Fruit fly (Drosophila melanogaster): ENCODE data around the gene Paf-AHalpha.

DNA sequence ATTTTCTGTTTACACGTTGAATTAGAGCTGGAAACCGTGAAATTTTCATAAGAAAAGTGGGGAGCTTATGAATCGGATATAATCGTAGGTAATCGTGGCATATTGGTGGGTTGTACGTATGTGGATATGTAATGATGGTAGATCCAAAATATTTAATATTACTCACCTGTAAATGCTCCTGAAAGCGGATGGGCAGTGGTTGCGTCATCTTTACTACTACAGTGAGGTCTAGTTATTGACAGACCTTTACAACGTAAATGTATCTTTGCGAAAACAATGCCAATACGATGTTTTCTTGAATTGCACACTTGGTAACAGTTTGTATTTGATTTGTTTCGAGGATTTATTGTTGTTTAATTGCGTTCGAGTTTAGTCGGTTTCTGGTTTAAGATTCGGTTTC is 48.6 kb upstream of the Paf-AHalpha start:
- TF ChIP-seq OdsH (GFP tag; optimal IDR thresholded peaks at IDR 0.05) (no peak), CG34406 (GFP tag; optimal IDR thresholded peaks at IDR 0.05) (no peak), CG3919 (GFP tag; optimal IDR thresholded peaks at IDR 0.05) (no peak), dac (GFP tag; optimal IDR thresholded peaks at IDR 0.05) (no peak), CG3032 (tag; optimal IDR thresholded peaks at IDR 0.05) (no peak), CG8319 (GFP tag; optimal IDR thresholded peaks at IDR 0.05) (no peak), Blimp-1 (GFP tag; optimal IDR thresholded peaks at IDR 0.05) (no peak), spab (GFP tag; optimal IDR thresholded peaks at IDR 0.05) (no peak), ss (GFP tag; optimal IDR thresholded peaks at IDR 0.05) (no peak), dsx (GFP tag; optimal IDR thresholded peaks at IDR 0.05; ENCODE audit: poor library complexity, severe bottlenecking) (no peak), CG8119 (GFP tag; IDR thresholded peaks at IDR 0.05) (no peak)
